In the genomic region with DNA sequence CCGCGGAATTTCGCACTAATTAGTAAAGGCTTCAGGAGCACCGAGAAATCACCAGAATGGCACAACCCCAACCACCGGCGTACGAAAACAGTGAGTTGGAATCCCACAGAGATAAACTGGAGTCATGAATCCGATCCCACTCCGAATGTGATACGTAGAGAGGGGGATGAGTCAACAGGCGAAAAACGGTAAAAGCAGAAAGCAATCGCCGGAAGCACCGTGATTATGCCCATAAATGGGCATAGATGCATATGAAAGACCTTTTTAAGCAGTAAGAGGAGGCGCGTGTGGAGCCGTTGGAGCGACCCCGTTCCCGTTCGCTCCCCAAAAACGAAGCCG, we compare ENCODE assay signal across 1 fruit fly cellular context.
TF ChIP-seq lines count a peak whose summit lies in the region.

No protein-coding gene starts in this region.

TF ChIP-seq in whole organism, embryonic, 481 proteins besides CTCF, POLR2A, EP300 and RAD21 (continued from another document):
- no peak for TF ChIP-seq pzg (GFP tag; optimal IDR thresholded peaks at IDR 0.05; lab: Kevin White, UChicago)
- TF ChIP-seq CG16815 (GFP tag; optimal IDR thresholded peaks at IDR 0.05; lab: Kevin White, UChicago), result no peak
- TF ChIP-seq amos (GFP tag; IDR thresholded peaks at IDR 0.05; lab: Robert Waterston, UW; ENCODE audit: partially characterized antibody), result no peak
- 0 out of 3 replicates have a peak, but pooled peaks have one; percentile 20 for TF ChIP-seq ken (GFP tag; IDR thresholded peaks at IDR 0.05; lab: Robert Waterston, UW)
- TF ChIP-seq CG1792 (GFP tag; optimal IDR thresholded peaks at IDR 0.05; lab: Kevin White, UChicago), result no peak
- TF ChIP-seq D19B (GFP tag; optimal IDR thresholded peaks at IDR 0.05; lab: Kevin White, UChicago), result no peak
- TF ChIP-seq Stat92E (GFP tag; optimal IDR thresholded peaks at IDR 0.05; lab: Kevin White, UChicago), result no peak
- TF ChIP-seq kah (GFP tag; optimal IDR thresholded peaks at IDR 0.05; lab: Kevin White, UChicago), result no peak
- TF ChIP-seq wdn (GFP tag; IDR thresholded peaks at IDR 0.05; lab: Robert Waterston, UW), result no peak
- no peak for TF ChIP-seq CG6175 (GFP tag; IDR thresholded peaks at IDR 0.05; lab: Robert Waterston, UW)
